Worm (Caenorhabditis elegans): ENCODE data around the gene clec-29.

Gene clec-29

ce11 chrV:16759937-16760336, 20.9 kb upstream of the clec-29 start:
- TF ChIP-seq med-1 (GFP tag; optimal IDR thresholded peaks at IDR 0.05; ENCODE audit: insufficient read depth) (no peak), flt-1 (GFP tag; IDR thresholded peaks at IDR 0.05) (no peak), klf-2 (GFP tag; conservative IDR thresholded peaks at IDR 0.05) (no peak), tab-1 (GFP tag; IDR thresholded peaks at IDR 0.05) (no peak)

- TF ChIP-seq ztf-29 (GFP tag; IDR thresholded peaks at IDR 0.05) (no peak), cog-1 (tag; optimal IDR thresholded peaks at IDR 0.05) (no peak), T22C8.4 (GFP tag; IDR thresholded peaks at IDR 0.05) (no peak), ref-1 (GFP tag; conservative IDR thresholded peaks at IDR 0.05) (no peak), ztf-23 (GFP tag; IDR thresholded peaks at IDR 0.05) (no peak), med-1 (GFP tag; optimal IDR thresholded peaks at IDR 0.05; ENCODE audit: insufficient read depth) (no peak), klf-2 (GFP tag; conservative IDR thresholded peaks at IDR 0.05) (no peak), flt-1 (GFP tag; IDR thresholded peaks at IDR 0.05) (no peak), tab-1 (GFP tag; IDR thresholded peaks at IDR 0.05) (no peak)
These were observed 17.2 kb upstream of the clec-29 start for ce11 chrV:16756166-16756565.

ce11 chrV:16752089-16753030, 13.4 kb upstream of the clec-29 start:
- TF ChIP-seq ztf-29 (GFP tag; IDR thresholded peaks at IDR 0.05) (no peak), klf-2 (GFP tag; conservative IDR thresholded peaks at IDR 0.05) (no peak), ztf-23 (GFP tag; IDR thresholded peaks at IDR 0.05) (no peak)

ce11 chrV:16749473-16749872, 10.5 kb upstream of the clec-29 start:
- TF ChIP-seq ztf-23 (GFP tag; IDR thresholded peaks at IDR 0.05) (no peak), med-1 (GFP tag; optimal IDR thresholded peaks at IDR 0.05; ENCODE audit: insufficient read depth) (no peak), T22C8.4 (GFP tag; IDR thresholded peaks at IDR 0.05) (no peak), klf-2 (GFP tag; conservative IDR thresholded peaks at IDR 0.05) (no peak), tab-1 (GFP tag; IDR thresholded peaks at IDR 0.05) (no peak), cog-1 (tag; optimal IDR thresholded peaks at IDR 0.05) (no peak), flt-1 (GFP tag; IDR thresholded peaks at IDR 0.05) (no peak), ref-1 (GFP tag; conservative IDR thresholded peaks at IDR 0.05) (no peak)

ce11 chrV:16747031-16747672, 8.2 kb upstream of the clec-29 start, which contains the start of gene dkf-2:
TSS of gene dkf-2 (plus strand) at chrV:16747622.
- TF ChIP-seq klf-2 (GFP tag; conservative IDR thresholded peaks at IDR 0.05): no peak
- TF ChIP-seq cog-1 (tag; optimal IDR thresholded peaks at IDR 0.05): no peak
- no peak for TF ChIP-seq ztf-29 (GFP tag; IDR thresholded peaks at IDR 0.05)
- no peak for TF ChIP-seq ztf-23 (GFP tag; IDR thresholded peaks at IDR 0.05)
- TF ChIP-seq flt-1 (GFP tag; IDR thresholded peaks at IDR 0.05): no peak
- no peak for TF ChIP-seq T22C8.4 (GFP tag; IDR thresholded peaks at IDR 0.05)
- no peak for TF ChIP-seq tab-1 (GFP tag; IDR thresholded peaks at IDR 0.05)
- no peak for TF ChIP-seq med-1 (GFP tag; optimal IDR thresholded peaks at IDR 0.05; ENCODE audit: insufficient read depth)
- TF ChIP-seq ref-1 (GFP tag; conservative IDR thresholded peaks at IDR 0.05): no peak

ce11 chrV:16746231-16746990, 7.4 kb upstream of the clec-29 start, which contains the start of gene gyg-2:
TSS of gene gyg-2 (minus strand) at chrV:16746258.
- TF ChIP-seq tab-1 (GFP tag; IDR thresholded peaks at IDR 0.05) (no peak), ref-1 (GFP tag; conservative IDR thresholded peaks at IDR 0.05) (no peak), T22C8.4 (GFP tag; IDR thresholded peaks at IDR 0.05) (no peak), med-1 (GFP tag; optimal IDR thresholded peaks at IDR 0.05; ENCODE audit: insufficient read depth) (no peak), ztf-23 (GFP tag; IDR thresholded peaks at IDR 0.05) (no peak), cog-1 (tag; optimal IDR thresholded peaks at IDR 0.05) (no peak), flt-1 (GFP tag; IDR thresholded peaks at IDR 0.05) (no peak), ztf-29 (GFP tag; IDR thresholded peaks at IDR 0.05) (no peak), klf-2 (GFP tag; conservative IDR thresholded peaks at IDR 0.05) (no peak)

- TF ChIP-seq klf-2 (GFP tag; conservative IDR thresholded peaks at IDR 0.05) (no peak), T22C8.4 (GFP tag; IDR thresholded peaks at IDR 0.05) (no peak), cog-1 (tag; optimal IDR thresholded peaks at IDR 0.05) (no peak), tab-1 (GFP tag; IDR thresholded peaks at IDR 0.05) (no peak), ref-1 (GFP tag; conservative IDR thresholded peaks at IDR 0.05) (no peak), ztf-29 (GFP tag; IDR thresholded peaks at IDR 0.05) (no peak), ztf-23 (GFP tag; IDR thresholded peaks at IDR 0.05) (no peak), flt-1 (GFP tag; IDR thresholded peaks at IDR 0.05) (no peak), med-1 (GFP tag; optimal IDR thresholded peaks at IDR 0.05; ENCODE audit: insufficient read depth) (no peak)
These were observed 6.2 kb upstream of the clec-29 start for ce11 chrV:16745214-16745613.

- no peak for TF ChIP-seq ztf-23 (GFP tag; IDR thresholded peaks at IDR 0.05)
- no peak for TF ChIP-seq T22C8.4 (GFP tag; IDR thresholded peaks at IDR 0.05)
- no peak for TF ChIP-seq klf-2 (GFP tag; conservative IDR thresholded peaks at IDR 0.05)
- no peak for TF ChIP-seq ref-1 (GFP tag; conservative IDR thresholded peaks at IDR 0.05)
- no peak for TF ChIP-seq cog-1 (tag; optimal IDR thresholded peaks at IDR 0.05)
- TF ChIP-seq tab-1 (GFP tag; IDR thresholded peaks at IDR 0.05): no peak
- TF ChIP-seq flt-1 (GFP tag; IDR thresholded peaks at IDR 0.05): no peak
- TF ChIP-seq med-1 (GFP tag; optimal IDR thresholded peaks at IDR 0.05; ENCODE audit: insufficient read depth): no peak
- no peak for TF ChIP-seq ztf-29 (GFP tag; IDR thresholded peaks at IDR 0.05)
These were observed 5.8 kb upstream of the clec-29 start for ce11 chrV:16744783-16745182.

ce11 chrV:16742123-16742522, 3.1 kb upstream of the clec-29 start, which contains the start of gene T25E12.6:
TSS of gene T25E12.6 (plus strand) at chrV:16742423.
- no peak for TF ChIP-seq ztf-23 (GFP tag; IDR thresholded peaks at IDR 0.05)
- no peak for TF ChIP-seq tab-1 (GFP tag; IDR thresholded peaks at IDR 0.05)
- no peak for TF ChIP-seq flt-1 (GFP tag; IDR thresholded peaks at IDR 0.05)
- TF ChIP-seq ztf-29 (GFP tag; IDR thresholded peaks at IDR 0.05): no peak
- no peak for TF ChIP-seq T22C8.4 (GFP tag; IDR thresholded peaks at IDR 0.05)
- no peak for TF ChIP-seq klf-2 (GFP tag; conservative IDR thresholded peaks at IDR 0.05)
- no peak for TF ChIP-seq med-1 (GFP tag; optimal IDR thresholded peaks at IDR 0.05; ENCODE audit: insufficient read depth)
- no peak for TF ChIP-seq cog-1 (tag; optimal IDR thresholded peaks at IDR 0.05)
- TF ChIP-seq ref-1 (GFP tag; conservative IDR thresholded peaks at IDR 0.05): no peak
